Fruit fly (Drosophila melanogaster): ENCODE measurements around the gene CG14515.

Gene CG14515

dm6 chr3R:29196967-29197611 lies at the start of gene CG14515:
TSS of gene CG14515 (plus strand) at chr3R:29197556.
- TF ChIP-seq pad (GFP tag; optimal IDR thresholded peaks at IDR 0.05) = no peak
- no peak for TF ChIP-seq CG33017 (tag; optimal IDR thresholded peaks at IDR 0.05)
- no peak for TF ChIP-seq Hr96 (GFP tag; optimal IDR thresholded peaks at IDR 0.05)
- TF ChIP-seq toe (GFP tag; optimal IDR thresholded peaks at IDR 0.05) = no peak

- TF ChIP-seq Hr96 (GFP tag; optimal IDR thresholded peaks at IDR 0.05) (no peak), Crg-1 (GFP tag; optimal IDR thresholded peaks at IDR 0.05) (no peak), toe (GFP tag; optimal IDR thresholded peaks at IDR 0.05) (no peak), kay (GFP tag; ENCODE audit: borderline replicate concordance) (no peak), pad (GFP tag; optimal IDR thresholded peaks at IDR 0.05) (peak; percentile 61), CG7101 (tag; optimal IDR thresholded peaks at IDR 0.05) (peak; percentile 66), cnc (optimal IDR thresholded peaks at IDR 0.05) (no peak), CG5204 (GFP tag; optimal IDR thresholded peaks at IDR 0.05) (no peak), CG1620 (GFP tag; optimal IDR thresholded peaks at IDR 0.05) (peak; percentile 73), CG12768 (GFP tag; optimal IDR thresholded peaks at IDR 0.05) (peak; percentile 71), cic (GFP tag; optimal IDR thresholded peaks at IDR 0.05) (peak; percentile 59), CG33017 (tag; optimal IDR thresholded peaks at IDR 0.05) (peak; percentile 47), ovo (GFP tag; optimal IDR thresholded peaks at IDR 0.05) (peak; percentile 24), CG11617 (GFP tag; optimal IDR thresholded peaks at IDR 0.05) (peak; percentile 30), CG14711 (tag; optimal IDR thresholded peaks at IDR 0.05) (no peak), bab1 (GFP tag; optimal IDR thresholded peaks at IDR 0.05) (peak; percentile 79), Clk (GFP tag; optimal IDR thresholded peaks at IDR 0.05) (no peak), CG7045 (GFP tag; optimal IDR thresholded peaks at IDR 0.05) (peak; percentile 3), tj (GFP tag; optimal IDR thresholded peaks at IDR 0.05) (peak; percentile 0), Mnt (GFP tag; optimal IDR thresholded peaks at IDR 0.05) (peak; percentile 62)
These were observed 49.3 kb upstream of the CG14515 start, which contains the start of the genes CG11882 and Pglym78 for dm6 chr3R:29148072-29148471. TSS of gene CG11882 (minus strand) at chr3R:29148172. TSS of gene Pglym78 (plus strand) at chr3R:29148248.

- TF ChIP-seq pad (GFP tag; optimal IDR thresholded peaks at IDR 0.05) = peak; percentile 21
- peak; percentile 54 for TF ChIP-seq CG33017 (tag; optimal IDR thresholded peaks at IDR 0.05)
- TF ChIP-seq cic (GFP tag; optimal IDR thresholded peaks at IDR 0.05) = no peak
- TF ChIP-seq tj (GFP tag; optimal IDR thresholded peaks at IDR 0.05) = no peak
- no peak for TF ChIP-seq Clk (GFP tag; optimal IDR thresholded peaks at IDR 0.05)
- peak; percentile 58 for TF ChIP-seq CG12768 (GFP tag; optimal IDR thresholded peaks at IDR 0.05)
- TF ChIP-seq CG5204 (GFP tag; optimal IDR thresholded peaks at IDR 0.05) = no peak
- peak; percentile 34 for TF ChIP-seq CG7045 (GFP tag; optimal IDR thresholded peaks at IDR 0.05)
- TF ChIP-seq CG14711 (tag; optimal IDR thresholded peaks at IDR 0.05) = peak; percentile 58
- no peak for TF ChIP-seq toe (GFP tag; optimal IDR thresholded peaks at IDR 0.05)
- TF ChIP-seq Crg-1 (GFP tag; optimal IDR thresholded peaks at IDR 0.05) = peak; percentile 29
- TF ChIP-seq CG1620 (GFP tag; optimal IDR thresholded peaks at IDR 0.05) = no peak
- peak; percentile 33 for TF ChIP-seq Hr96 (GFP tag; optimal IDR thresholded peaks at IDR 0.05)
- TF ChIP-seq CG7101 (tag; optimal IDR thresholded peaks at IDR 0.05) = peak; percentile 58
- no peak for TF ChIP-seq ovo (GFP tag; optimal IDR thresholded peaks at IDR 0.05)
- TF ChIP-seq bab1 (GFP tag; optimal IDR thresholded peaks at IDR 0.05) = peak; percentile 77
- TF ChIP-seq kay (GFP tag; ENCODE audit: borderline replicate concordance) = no peak
- peak; percentile 58 for TF ChIP-seq CG11617 (GFP tag; optimal IDR thresholded peaks at IDR 0.05)
- no peak for TF ChIP-seq cnc (optimal IDR thresholded peaks at IDR 0.05)
- TF ChIP-seq Mnt (GFP tag; optimal IDR thresholded peaks at IDR 0.05) = peak; percentile 62
These were observed 45.7 kb upstream of the CG14515 start, which contains the start of gene eIF2D for dm6 chr3R:29151621-29152092. TSS of gene eIF2D (minus strand) at chr3R:29151794.

- peak; percentile 61 for TF ChIP-seq CG11617 (GFP tag; optimal IDR thresholded peaks at IDR 0.05)
- peak; percentile 22 for TF ChIP-seq CG7045 (GFP tag; optimal IDR thresholded peaks at IDR 0.05)
- TF ChIP-seq CG5204 (GFP tag; optimal IDR thresholded peaks at IDR 0.05) = no peak
- TF ChIP-seq Clk (GFP tag; optimal IDR thresholded peaks at IDR 0.05) = peak; percentile 61
- TF ChIP-seq kay (GFP tag; ENCODE audit: borderline replicate concordance) = no peak
- TF ChIP-seq ovo (GFP tag; optimal IDR thresholded peaks at IDR 0.05) = peak; percentile 6
- peak; percentile 62 for TF ChIP-seq CG1620 (GFP tag; optimal IDR thresholded peaks at IDR 0.05)
- TF ChIP-seq pad (GFP tag; optimal IDR thresholded peaks at IDR 0.05) = peak; percentile 72
- peak; percentile 74 for TF ChIP-seq CG7101 (tag; optimal IDR thresholded peaks at IDR 0.05)
- peak; percentile 77 for TF ChIP-seq Crg-1 (GFP tag; optimal IDR thresholded peaks at IDR 0.05)
- TF ChIP-seq tj (GFP tag; optimal IDR thresholded peaks at IDR 0.05) = peak; percentile 21
- peak; percentile 88 for TF ChIP-seq bab1 (GFP tag; optimal IDR thresholded peaks at IDR 0.05)
- peak; percentile 42 for TF ChIP-seq CG33017 (tag; optimal IDR thresholded peaks at IDR 0.05)
- TF ChIP-seq toe (GFP tag; optimal IDR thresholded peaks at IDR 0.05) = no peak
- peak; percentile 73 for TF ChIP-seq CG14711 (tag; optimal IDR thresholded peaks at IDR 0.05)
- TF ChIP-seq cic (GFP tag; optimal IDR thresholded peaks at IDR 0.05) = peak; percentile 47
- peak; percentile 75 for TF ChIP-seq Hr96 (GFP tag; optimal IDR thresholded peaks at IDR 0.05)
- TF ChIP-seq CG12768 (GFP tag; optimal IDR thresholded peaks at IDR 0.05) = peak; percentile 63
- peak; percentile 94 to 96 for TF ChIP-seq cnc (optimal IDR thresholded peaks at IDR 0.05)
- TF ChIP-seq Mnt (GFP tag; optimal IDR thresholded peaks at IDR 0.05) = peak; percentile 77
These were observed 44.1 kb upstream of the CG14515 start, which contains the start of the genes Slbp and Rpn2 for dm6 chr3R:29153197-29153644. TSS of gene Slbp (minus strand) at chr3R:29153266. TSS of gene Rpn2 (plus strand) at chr3R:29153524.

All from whole organism, adult.